Worm (Caenorhabditis elegans): ENCODE measurements around the gene Y37H2A.12.

Gene Y37H2A.12

DNA sequence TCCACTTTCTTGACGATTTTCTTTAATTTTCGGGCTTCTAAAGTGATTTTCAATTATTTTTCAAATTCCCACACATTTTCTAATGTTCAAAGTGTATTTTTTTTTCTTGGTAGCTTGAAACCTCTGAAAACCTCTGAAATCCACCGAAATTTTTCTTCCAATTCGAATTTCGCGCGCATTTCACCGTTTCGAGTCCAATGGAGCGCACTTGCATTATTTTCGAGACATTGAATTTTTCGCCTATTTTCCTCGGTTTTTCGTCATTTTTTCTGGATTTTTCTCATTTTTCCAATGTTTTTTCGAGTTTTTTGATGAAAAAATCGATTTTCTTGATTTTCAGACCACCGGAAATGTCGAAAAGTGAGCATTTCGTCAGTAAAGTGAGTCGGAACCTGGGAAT, 44.1 kb downstream of the Y37H2A.12 start, which contains the start of gene slr-2:
slr-2 (plus strand) TSS at position 341 of the 400 bp plus-strand sequence.
- peak; percentile 18 for TF ChIP-seq nhr-2 (tag; optimal IDR thresholded peaks at IDR 0.05)
- no peak for TF ChIP-seq snpc-4 (tag; optimal IDR thresholded peaks at IDR 0.05)
- no peak for TF ChIP-seq ceh-83 (GFP tag; optimal IDR thresholded peaks at IDR 0.05)
- TF ChIP-seq mep-1 (tag; optimal IDR thresholded peaks at IDR 0.05), result peak; percentile 19
- no peak for TF ChIP-seq ceh-39 (tag; optimal IDR thresholded peaks at IDR 0.05)
- no peak for TF ChIP-seq blmp-1 (tag; optimal IDR thresholded peaks at IDR 0.05)
- TF ChIP-seq unc-39 (tag; optimal IDR thresholded peaks at IDR 0.05), result no peak
- no peak for TF ChIP-seq unc-62 (GFP tag; optimal IDR thresholded peaks at IDR 0.05)
- TF ChIP-seq sptf-1 (tag; optimal IDR thresholded peaks at IDR 0.05), result no peak
- no peak for TF ChIP-seq lin-32 (GFP tag; optimal IDR thresholded peaks at IDR 0.05)
- no peak for TF ChIP-seq bed-3 (GFP tag; optimal IDR thresholded peaks at IDR 0.05)
- TF ChIP-seq drap-1 (GFP tag; optimal IDR thresholded peaks at IDR 0.05), result no peak
- no peak for TF ChIP-seq ces-1 (GFP tag; optimal IDR thresholded peaks at IDR 0.05)
- TF ChIP-seq elt-1 (tag; optimal IDR thresholded peaks at IDR 0.05; ENCODE audit: borderline replicate concordance, insufficient read depth), result no peak
- TF ChIP-seq ham-2 (GFP tag; optimal IDR thresholded peaks at IDR 0.05), result no peak
- TF ChIP-seq ceh-43 (GFP tag; optimal IDR thresholded peaks at IDR 0.05), result no peak
- TF ChIP-seq nhr-12 (tag; optimal IDR thresholded peaks at IDR 0.05), result no peak
- TF ChIP-seq pha-4 (tag; optimal IDR thresholded peaks at IDR 0.05), result no peak
- TF ChIP-seq M03D4.4 (tag; optimal IDR thresholded peaks at IDR 0.05), result no peak
- peak; percentile 25 for TF ChIP-seq nhr-237 (tag; optimal IDR thresholded peaks at IDR 0.05)
- no peak for TF ChIP-seq zip-8 (tag; optimal IDR thresholded peaks at IDR 0.05)
- TF ChIP-seq lin-13 (tag; optimal IDR thresholded peaks at IDR 0.05), result peak; percentile 23
- no peak for TF ChIP-seq nhr-28 (tag; optimal IDR thresholded peaks at IDR 0.05)
- TF ChIP-seq cnd-1 (tag; optimal IDR thresholded peaks at IDR 0.05), result no peak
- TF ChIP-seq flh-1 (GFP tag; optimal IDR thresholded peaks at IDR 0.05), result no peak
- TF ChIP-seq unc-120 (tag; optimal IDR thresholded peaks at IDR 0.05; ENCODE audit: poor library complexity, severe bottlenecking), result no peak
- no peak for TF ChIP-seq tbx-8 (GFP tag; optimal IDR thresholded peaks at IDR 0.05)
- peak; percentile 36 for TF ChIP-seq lsy-2 (tag; optimal IDR thresholded peaks at IDR 0.05)
- no peak for TF ChIP-seq mab-5 (tag; optimal IDR thresholded peaks at IDR 0.05)
- no peak for TF ChIP-seq elt-3 (tag; optimal IDR thresholded peaks at IDR 0.05)
- TF ChIP-seq sem-2 (GFP tag; optimal IDR thresholded peaks at IDR 0.05), result no peak
- TF ChIP-seq mls-2 (tag; optimal IDR thresholded peaks at IDR 0.05), result no peak
- TF ChIP-seq nhr-76 (tag; optimal IDR thresholded peaks at IDR 0.05), result no peak
- peak; percentile 5 for TF ChIP-seq hlh-1 (tag; optimal IDR thresholded peaks at IDR 0.05)
- no peak for TF ChIP-seq ztf-11 (tag; optimal IDR thresholded peaks at IDR 0.05)

DNA sequence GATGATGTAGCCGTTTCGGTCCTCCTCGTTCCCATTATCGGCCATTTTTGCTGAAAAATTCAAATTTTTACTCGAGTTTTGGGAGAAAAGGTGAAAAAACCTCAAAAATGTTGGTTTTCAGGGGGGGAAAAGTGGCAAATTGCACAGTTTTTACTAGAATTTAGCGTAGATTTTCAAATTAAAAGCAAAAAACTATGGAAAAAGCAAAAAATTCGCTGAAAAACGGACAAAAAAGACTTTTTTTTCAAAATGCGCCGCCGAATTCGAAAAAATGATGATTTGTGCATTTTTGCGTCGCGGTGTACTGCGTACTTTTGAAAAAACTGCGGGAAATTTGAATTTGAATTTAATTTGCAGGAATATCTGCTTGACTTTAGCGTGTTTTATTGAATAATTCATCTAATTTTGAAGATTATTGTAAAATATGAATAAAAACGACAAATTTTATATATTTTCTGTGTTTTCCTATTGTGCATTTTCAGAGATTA, 44.7 kb downstream of the Y37H2A.12 start, which contains the start of gene Y59A8B.12:
Y59A8B.12 (minus strand) TSS at position 51 of the 488 bp plus-strand sequence.
- TF ChIP-seq lin-13 (tag; optimal IDR thresholded peaks at IDR 0.05) (peak; percentile 16), mls-2 (tag; optimal IDR thresholded peaks at IDR 0.05) (no peak), ceh-83 (GFP tag; optimal IDR thresholded peaks at IDR 0.05) (no peak), hlh-1 (tag; optimal IDR thresholded peaks at IDR 0.05) (no peak), ceh-39 (tag; optimal IDR thresholded peaks at IDR 0.05) (no peak), elt-3 (tag; optimal IDR thresholded peaks at IDR 0.05) (no peak), lin-32 (GFP tag; optimal IDR thresholded peaks at IDR 0.05) (no peak), ham-2 (GFP tag; optimal IDR thresholded peaks at IDR 0.05) (no peak)

ce11 chrV:18085150-18085833, 45.6 kb downstream of the Y37H2A.12 start, which contains the start of gene fbxa-106:
Gene fbxa-106, minus strand, starts transcription at chrV:18085200.
- TF ChIP-seq elt-3 (tag; optimal IDR thresholded peaks at IDR 0.05) (no peak), ces-1 (GFP tag; optimal IDR thresholded peaks at IDR 0.05) (no peak), ham-2 (GFP tag; optimal IDR thresholded peaks at IDR 0.05) (no peak), nhr-12 (tag; optimal IDR thresholded peaks at IDR 0.05) (no peak), mab-5 (tag; optimal IDR thresholded peaks at IDR 0.05) (no peak), mep-1 (tag; optimal IDR thresholded peaks at IDR 0.05) (no peak), ceh-83 (GFP tag; optimal IDR thresholded peaks at IDR 0.05) (no peak), cnd-1 (tag; optimal IDR thresholded peaks at IDR 0.05) (no peak), tbx-8 (GFP tag; optimal IDR thresholded peaks at IDR 0.05) (no peak), mls-2 (tag; optimal IDR thresholded peaks at IDR 0.05) (no peak), snpc-4 (tag; optimal IDR thresholded peaks at IDR 0.05) (no peak)
